Worm (Caenorhabditis elegans) whole organism, L2 larva: ENCODE results near the gene Y38E10A.24.

Experiments
- C34F6.9 ChIP-seq: fragments of 150-350 bp; optimal IDR thresholded peaks from 2 replicates; lab custom pipeline; 2014; ENCODE audit warnings: missing biosample characterization, missing genetic modification characterization
- F13H6.1 ChIP-seq: sonication (generic microtip); optimal IDR thresholded peaks from 2 replicates; lab custom pipeline; 2016; ENCODE audit warnings: missing genetic modification characterization, missing compliant biosample characterization
- R02D3.7 ChIP-seq: fragments of 150-350 bp; optimal IDR thresholded peaks from 2 replicates; lab custom pipeline; 2014; ENCODE audit warnings: missing biosample characterization, missing genetic modification characterization
- Y55F3AM.14 ChIP-seq: fragments of 200-800 bp; sonication (Bioruptor generic); optimal IDR thresholded peaks from 2 replicates; lab custom pipeline; 2018; ENCODE audit warnings: mild to moderate bottlenecking, missing genetic modification characterization, missing compliant biosample characterization
- alr-1 ChIP-seq: fragments of 150-350 bp; optimal IDR thresholded peaks from 2 replicates; lab custom pipeline; 2014; ENCODE audit warnings: missing biosample characterization, missing genetic modification characterization
- blmp-1 ChIP-seq: sonication (generic microtip); optimal IDR thresholded peaks from 2 replicates; lab custom pipeline; 2017; ENCODE audit warnings: missing genetic modification characterization, mild to moderate bottlenecking, missing compliant biosample characterization, antibody characterized with exemption, moderate library complexity; ENCODE audit not compliant: insufficient read depth
- ceh-16 ChIP-seq: fragments of 150-350 bp; optimal IDR thresholded peaks from 2 replicates; lab custom pipeline; 2014; ENCODE audit warnings: missing biosample characterization, missing genetic modification characterization
- crh-2 ChIP-seq: sonication (generic microtip); optimal IDR thresholded peaks from 2 replicates; lab custom pipeline; 2017; ENCODE audit warnings: missing biosample characterization, missing genetic modification characterization
- dmd-4 ChIP-seq: sonication (generic microtip); optimal IDR thresholded peaks from 2 replicates; lab custom pipeline; 2017; ENCODE audit warnings: missing biosample characterization, missing genetic modification characterization
- egl-27 ChIP-seq: sonication (generic microtip); optimal IDR thresholded peaks from 3 replicates; lab custom pipeline; 2017; ENCODE audit warnings: missing biosample characterization, missing genetic modification reagents, missing genetic modification characterization
- elt-1 ChIP-seq: fragments of 150-350 bp; optimal IDR thresholded peaks from 2 replicates; lab custom pipeline; 2014; ENCODE audit warnings: missing biosample characterization, missing genetic modification characterization
- elt-3 ChIP-seq: sonication (generic microtip); optimal IDR thresholded peaks from 2 replicates; lab custom pipeline; 2017; ENCODE audit warnings: missing biosample characterization, missing genetic modification characterization
- fos-1 ChIP-seq: fragments of 150-350 bp; optimal IDR thresholded peaks from 2 replicates; lab custom pipeline; 2014; ENCODE audit warnings: missing biosample characterization, missing genetic modification characterization
- lin-11 ChIP-seq: fragments of 150-350 bp; sonication (generic microtip); optimal IDR thresholded peaks from 2 replicates; lab custom pipeline; 2014; ENCODE audit warnings: missing biosample characterization, missing genetic modification characterization, inconsistent platforms, mixed read lengths
- lin-39 ChIP-seq: fragments of 150-350 bp; optimal IDR thresholded peaks from 2 replicates; lab custom pipeline; 2014; ENCODE audit warnings: missing biosample characterization, missing genetic modification reagents, missing genetic modification characterization
- lsy-2 ChIP-seq, 2 experiments: fragments of 150-350 bp in 1 of 2; sonication (generic microtip) in 1 of 2; optimal IDR thresholded peaks; 2 replicates each; lab custom pipeline; 2014 to 2017; ENCODE audit warnings: missing biosample characterization in 2 of 2, missing genetic modification characterization in 2 of 2
- mbf-1 ChIP-seq: sonication (generic microtip); optimal IDR thresholded peaks from 2 replicates; lab custom pipeline; 2017; ENCODE audit warnings: missing biosample characterization, missing genetic modification characterization
- mdl-1 ChIP-seq, 2 experiments: fragments of 150-350 bp in 1 of 2; sonication (generic microtip) in 1 of 2; optimal IDR thresholded peaks; 2 replicates each; lab custom pipeline; 2017; ENCODE audit warnings: missing biosample characterization in 2 of 2, missing genetic modification characterization in 2 of 2
- nhr-10 ChIP-seq: sonication (generic microtip); optimal IDR thresholded peaks from 2 replicates; lab custom pipeline; 2017; ENCODE audit warnings: missing biosample characterization, missing genetic modification characterization
- nhr-12 ChIP-seq: fragments of 150-350 bp; optimal IDR thresholded peaks from 2 replicates; lab custom pipeline; 2014; ENCODE audit warnings: missing biosample characterization, missing genetic modification characterization
- nhr-129 ChIP-seq: fragments of 150-350 bp; optimal IDR thresholded peaks from 2 replicates; lab custom pipeline; 2014; ENCODE audit warnings: missing biosample characterization, missing genetic modification characterization
- nhr-21 ChIP-seq: fragments of 150-350 bp; optimal IDR thresholded peaks from 2 replicates; lab custom pipeline; 2014; ENCODE audit warnings: missing biosample characterization, missing genetic modification characterization
- nhr-23 ChIP-seq: fragments of 150-350 bp; optimal IDR thresholded peaks from 2 replicates; lab custom pipeline; 2014; ENCODE audit warnings: missing biosample characterization, missing genetic modification reagents, missing genetic modification characterization
- nhr-237 ChIP-seq: fragments of 150-350 bp; optimal IDR thresholded peaks from 2 replicates; lab custom pipeline; 2014; ENCODE audit warnings: missing biosample characterization, missing genetic modification characterization
- nhr-25 ChIP-seq: fragments of 150-350 bp; sonication (generic microtip); optimal IDR thresholded peaks from 3 replicates; lab custom pipeline; 2014; ENCODE audit warnings: missing biosample characterization, missing genetic modification characterization
- nhr-6 ChIP-seq: fragments of 150-350 bp; optimal IDR thresholded peaks from 2 replicates; lab custom pipeline; 2014; ENCODE audit warnings: missing biosample characterization, missing genetic modification characterization
- peb-1 ChIP-seq: fragments of 150-350 bp; optimal IDR thresholded peaks from 2 replicates; lab custom pipeline; 2014; ENCODE audit warnings: missing biosample characterization, missing genetic modification characterization
- sem-4 ChIP-seq: fragments of 150-350 bp; optimal IDR thresholded peaks from 2 replicates; lab custom pipeline; 2014; ENCODE audit warnings: missing biosample characterization, missing genetic modification reagents, missing genetic modification characterization
- skn-1 ChIP-seq: sonication (generic microtip); optimal IDR thresholded peaks from 2 replicates; lab custom pipeline; 2017; ENCODE audit warnings: missing biosample characterization, missing genetic modification characterization
- sma-3 ChIP-seq: sonication (generic microtip); optimal IDR thresholded peaks from 2 replicates; lab custom pipeline; 2016; ENCODE audit warnings: missing genetic modification reagents, missing genetic modification characterization, missing compliant biosample characterization
- sma-9 ChIP-seq, 2 experiments: fragments of 150-350 bp in 1 of 2; sonication (generic microtip) in 1 of 2; optimal IDR thresholded peaks; 2 replicates each; lab custom pipeline; 2014 to 2016; ENCODE audit warnings: missing genetic modification characterization in 2 of 2, mild to moderate bottlenecking in 1 of 2, missing biosample characterization in 1 of 2, missing compliant biosample characterization in 1 of 2, missing genetic modification reagents in 1 of 2, moderate library complexity in 1 of 2
- snpc-4 ChIP-seq: fragments of 150-350 bp; optimal IDR thresholded peaks from 2 replicates; lab custom pipeline; 2014; ENCODE audit warnings: missing biosample characterization, missing genetic modification characterization
- unc-39 ChIP-seq: fragments of 150-350 bp; optimal IDR thresholded peaks from 2 replicates; lab custom pipeline; 2014; ENCODE audit warnings: missing biosample characterization, missing genetic modification characterization
- unc-55 ChIP-seq: fragments of 150-350 bp; sonication (generic microtip); optimal IDR thresholded peaks from 3 replicates; lab custom pipeline; 2014; ENCODE audit warnings: missing biosample characterization, missing genetic modification reagents, missing genetic modification characterization
- zag-1 ChIP-seq: fragments of 150-350 bp; optimal IDR thresholded peaks from 2 replicates; lab custom pipeline; 2014; ENCODE audit warnings: missing biosample characterization, missing genetic modification characterization
- ztf-1 ChIP-seq: fragments of 200-800 bp; sonication (Bioruptor generic); conservative IDR thresholded peaks from 2 replicates; pipeline ENCODE4 v1.3.6; 2022; ENCODE audit warnings: missing genetic modification characterization, missing compliant biosample characterization

Gene Y38E10A.24

DNA sequence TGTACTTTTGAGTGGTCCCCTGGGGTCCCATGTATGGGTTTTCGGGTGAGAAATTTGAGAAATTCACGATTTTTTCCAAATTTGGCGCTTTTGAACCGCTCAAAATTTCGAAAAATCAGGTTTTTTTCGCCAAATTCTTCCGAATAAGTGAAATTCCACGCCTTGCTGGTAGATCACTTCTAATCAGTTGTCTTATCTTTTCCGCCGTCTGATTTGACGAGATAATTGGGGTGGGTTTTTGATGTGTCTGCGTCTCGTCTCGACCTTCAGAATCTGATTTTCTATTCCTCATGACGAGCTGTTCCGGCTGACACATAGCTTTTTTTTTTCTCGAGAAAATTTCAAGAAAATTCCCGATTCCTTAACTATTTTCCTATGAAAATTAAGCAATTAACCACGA is 10.5 kb downstream of the Y38E10A.24 start:
- TF ChIP-seq fos-1 (tag; lab: Kevin White, UChicago): no peak
- no peak for TF ChIP-seq sem-4
- TF ChIP-seq elt-1 (tag; lab: Kevin White, UChicago): no peak
- TF ChIP-seq unc-55: no peak
- no peak for TF ChIP-seq F13H6.1
- TF ChIP-seq mbf-1 (tag; lab: Kevin White, UChicago): no peak
- TF ChIP-seq nhr-6 (tag; lab: Kevin White, UChicago): no peak
- no peak for TF ChIP-seq nhr-237 (tag; lab: Kevin White, UChicago)
- TF ChIP-seq snpc-4 (tag; lab: Kevin White, UChicago): no peak
- TF ChIP-seq nhr-21 (tag; lab: Kevin White, UChicago): no peak

- TF ChIP-seq nhr-10 (no peak), alr-1 (no peak), R02D3.7 (tag; lab: Kevin White, UChicago) (no peak), sma-9 (GFP tag; optimal IDR thresholded peaks at IDR 0.05; lab: Kevin White, UChicago) (no peak), sma-9 (tag; optimal IDR thresholded peaks at IDR 0.05; lab: Kevin White, UChicago) (no peak), lin-39 (tag; lab: Kevin White, UChicago) (no peak), unc-55 (peak; percentile 2), lin-11 (tag; lab: Kevin White, UChicago) (no peak), nhr-237 (tag; lab: Kevin White, UChicago) (no peak)
These were observed 12.1 kb downstream of the Y38E10A.24 start for ce11 chrII:12690905-12691304.

- TF ChIP-seq sma-3 (GFP tag; lab: Kevin White, UChicago): no peak
- no peak for TF ChIP-seq lin-11 (tag; lab: Kevin White, UChicago)
- TF ChIP-seq nhr-6 (tag; lab: Kevin White, UChicago): no peak
- TF ChIP-seq nhr-12 (tag; lab: Kevin White, UChicago): no peak
- no peak for TF ChIP-seq nhr-129 (tag; lab: Kevin White, UChicago)
- TF ChIP-seq unc-55: peak; percentile 15
- TF ChIP-seq mbf-1 (tag; lab: Kevin White, UChicago): no peak
- TF ChIP-seq sem-4: no peak
- TF ChIP-seq fos-1 (tag; lab: Kevin White, UChicago): peak; percentile 64
- TF ChIP-seq egl-27 (tag; lab: Kevin White, UChicago): no peak
- no peak for TF ChIP-seq nhr-25 (tag; lab: Kevin White, UChicago)
- TF ChIP-seq nhr-23: no peak
- no peak for TF ChIP-seq Y55F3AM.14 (GFP tag; lab: Kevin White, UChicago)
- no peak for TF ChIP-seq zag-1 (tag; lab: Kevin White, UChicago)
- TF ChIP-seq crh-2 (tag; lab: Kevin White, UChicago): no peak
These were observed 12.5 kb downstream of the Y38E10A.24 start for ce11 chrII:12691351-12691750.

DNA sequence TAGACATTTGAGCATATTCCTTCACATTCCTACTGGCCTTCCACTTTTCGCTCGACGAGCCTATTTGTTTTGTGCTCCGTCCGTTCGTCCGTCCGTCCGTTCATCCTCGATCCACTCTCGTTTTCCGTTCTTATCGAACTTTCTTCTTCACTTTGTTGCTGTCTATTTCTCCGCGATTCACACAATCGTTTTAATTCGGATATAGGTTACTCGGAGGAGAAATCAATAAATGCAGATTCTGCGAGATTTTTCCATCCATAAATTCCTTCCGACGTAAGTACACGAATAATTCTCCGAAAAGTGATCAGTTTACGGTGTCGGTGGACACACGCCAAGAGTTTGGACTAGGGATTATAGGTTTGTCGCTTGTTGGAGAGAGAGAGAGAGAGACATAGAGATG is 13.9 kb downstream of the Y38E10A.24 start:
- TF ChIP-seq lsy-2 (tag; optimal IDR thresholded peaks at IDR 0.05; lab: Kevin White, UChicago): no peak
- no peak for TF ChIP-seq peb-1 (tag; lab: Kevin White, UChicago)
- TF ChIP-seq nhr-25 (tag; lab: Kevin White, UChicago): no peak
- TF ChIP-seq dmd-4 (tag; lab: Kevin White, UChicago): no peak
- TF ChIP-seq mdl-1 (tag; optimal IDR thresholded peaks at IDR 0.05; lab: Kevin White, UChicago): no peak
- no peak for TF ChIP-seq ztf-1 (GFP tag; lab: Robert Waterston, UW)
- no peak for TF ChIP-seq skn-1 (tag; lab: Kevin White, UChicago)
- no peak for TF ChIP-seq zag-1 (tag; lab: Kevin White, UChicago)
- TF ChIP-seq snpc-4 (tag; lab: Kevin White, UChicago): no peak
- TF ChIP-seq sem-4: no peak
- TF ChIP-seq mbf-1 (tag; lab: Kevin White, UChicago): no peak
- no peak for TF ChIP-seq ceh-16 (tag; lab: Kevin White, UChicago)
- TF ChIP-seq lin-11 (tag; lab: Kevin White, UChicago): no peak
- TF ChIP-seq lin-39 (tag; lab: Kevin White, UChicago): no peak
- no peak for TF ChIP-seq blmp-1 (tag; lab: Kevin White, UChicago)
- no peak for TF ChIP-seq C34F6.9 (tag; lab: Kevin White, UChicago)
- TF ChIP-seq unc-39 (tag; lab: Kevin White, UChicago): no peak
- no peak for TF ChIP-seq elt-1 (tag; lab: Kevin White, UChicago)
- no peak for TF ChIP-seq elt-3 (tag; lab: Kevin White, UChicago)
